Fruit fly (Drosophila melanogaster) whole organism, prepupa: ENCODE measurements around the gene Mcm6.

Source experiments
- Blimp-1 ChIP-seq: fragments of 200-800 bp; sonication (Bioruptor generic); optimal IDR thresholded peaks from 3 replicates; lab custom pipeline; 2017; ENCODE audit warnings: missing biosample characterization, missing genetic modification characterization, mild to moderate bottlenecking, moderate library complexity, missing genetic modification reagents
- CG10669 ChIP-seq: fragments of 200-800 bp; sonication (Bioruptor generic); optimal IDR thresholded peaks from 3 replicates; lab custom pipeline; 2018; ENCODE audit warnings: missing biosample characterization, mild to moderate bottlenecking, missing genetic modification characterization, moderate library complexity
- CG11294 ChIP-seq: fragments of 200-800 bp; sonication (Bioruptor generic); IDR thresholded peaks from 2 replicates; pipeline ENCODE4 v1.3.6; 2022; ENCODE audit warnings: missing biosample characterization, missing genetic modification characterization
- CG11762 ChIP-seq: fragments of 200-800 bp; sonication (Bioruptor generic); optimal IDR thresholded peaks from 3 replicates; lab custom pipeline; 2016; ENCODE audit warnings: missing biosample characterization, missing genetic modification characterization; ENCODE audit not compliant: insufficient read depth
- CG15336 ChIP-seq: fragments of 200-800 bp; sonication (Bioruptor generic); IDR thresholded peaks from 2 replicates; pipeline ENCODE4 v1.3.6; 2022; ENCODE audit warnings: missing biosample characterization, missing genetic modification characterization
- CG1621 ChIP-seq: fragments of 200-800 bp; sonication (Bioruptor generic); optimal IDR thresholded peaks from 3 replicates; lab custom pipeline; 2018; ENCODE audit warnings: missing biosample characterization, mild to moderate bottlenecking, missing genetic modification characterization
- CG16779 ChIP-seq: fragments of 200-800 bp; sonication (Bioruptor generic); optimal IDR thresholded peaks from 3 replicates; lab custom pipeline; 2017; ENCODE audit warnings: missing biosample characterization, mild to moderate bottlenecking, missing genetic modification characterization
- CG3032 ChIP-seq: fragments of 200-800 bp; optimal IDR thresholded peaks from 2 replicates; lab custom pipeline; 2019; ENCODE audit warnings: missing biosample characterization, mild to moderate bottlenecking, missing genetic modification characterization, moderate library complexity
- CG6163 ChIP-seq: fragments of 200-800 bp; sonication (Bioruptor generic); IDR thresholded peaks from 3 replicates; pipeline ENCODE4 v1.3.6; 2022; ENCODE audit warnings: missing biosample characterization, missing genetic modification characterization
- CG6276 ChIP-seq: fragments of 200-800 bp; sonication (Bioruptor generic); optimal IDR thresholded peaks from 2 replicates; lab custom pipeline; 2017; ENCODE audit warnings: missing biosample characterization, mild to moderate bottlenecking, missing genetic modification characterization
- CG6792 ChIP-seq: fragments of 200-800 bp; sonication (Bioruptor generic); optimal IDR thresholded peaks from 3 replicates; lab custom pipeline; 2016; ENCODE audit warnings: missing biosample characterization, missing genetic modification characterization
- CG6854 ChIP-seq: fragments of 200-800 bp; sonication (Bioruptor generic); optimal IDR thresholded peaks from 2 replicates; lab custom pipeline; 2017; ENCODE audit warnings: missing biosample characterization, mild to moderate bottlenecking, missing genetic modification characterization
- CG7368 ChIP-seq: fragments of 200-800 bp; sonication (Bioruptor generic); optimal IDR thresholded peaks from 3 replicates; lab custom pipeline; 2016; ENCODE audit warnings: missing biosample characterization, missing genetic modification characterization
- CG8119 ChIP-seq: fragments of 200-800 bp; sonication (Bioruptor generic); IDR thresholded peaks from 3 replicates; pipeline ENCODE4 v1.3.6; 2022; ENCODE audit warnings: missing biosample characterization, missing genetic modification characterization
- CG8632 ChIP-seq: fragments of 200-800 bp; sonication (Bioruptor generic); optimal IDR thresholded peaks from 3 replicates; lab custom pipeline; 2016; ENCODE audit warnings: missing biosample characterization, missing genetic modification characterization
- CG9139 ChIP-seq: fragments of 200-800 bp; sonication (Bioruptor generic); optimal IDR thresholded peaks from 3 replicates; lab custom pipeline; 2017; ENCODE audit warnings: missing biosample characterization, mild to moderate bottlenecking, missing genetic modification characterization
- Eip75B ChIP-seq: fragments of 200-800 bp; sonication (Bioruptor generic); optimal IDR thresholded peaks from 3 replicates; lab custom pipeline; 2016; ENCODE audit warnings: missing biosample characterization, missing genetic modification characterization
- Eip78C ChIP-seq: fragments of 200-800 bp; sonication (Bioruptor generic); peaks from one replicate; lab custom pipeline; 2016; ENCODE audit warnings: missing biosample characterization, missing genetic modification characterization
- Eip93F ChIP-seq: fragments of 200-800 bp; sonication (Bioruptor generic); optimal IDR thresholded peaks from 2 replicates; lab custom pipeline; 2016; ENCODE audit warnings: missing biosample characterization, mild to moderate bottlenecking, missing genetic modification characterization
- Hr39 ChIP-seq: fragments of 200-800 bp; sonication (Bioruptor generic); optimal IDR thresholded peaks from 2 replicates; lab custom pipeline; 2016; ENCODE audit warnings: missing biosample characterization, missing genetic modification characterization
- Hr4 ChIP-seq: fragments of 200-800 bp; sonication (Bioruptor generic); optimal IDR thresholded peaks from 3 replicates; lab custom pipeline; 2016; ENCODE audit warnings: missing biosample characterization, missing genetic modification characterization
- Lpt ChIP-seq: fragments of 200-800 bp; sonication (Bioruptor generic); optimal IDR thresholded peaks from 3 replicates; lab custom pipeline; 2016; ENCODE audit warnings: missing biosample characterization, missing genetic modification characterization
- Met ChIP-seq: fragments of 200-800 bp; sonication (Bioruptor generic); optimal IDR thresholded peaks from 3 replicates; lab custom pipeline; 2016; ENCODE audit warnings: missing biosample characterization, missing genetic modification characterization
- OdsH ChIP-seq: fragments of 200-800 bp; sonication (Bioruptor generic); optimal IDR thresholded peaks from 3 replicates; lab custom pipeline; 2016; ENCODE audit warnings: missing biosample characterization, missing genetic modification characterization
- Smox ChIP-seq: fragments of 200-800 bp; sonication (Bioruptor generic); optimal IDR thresholded peaks from 3 replicates; lab custom pipeline; 2016; ENCODE audit warnings: missing biosample characterization, missing genetic modification characterization
- Sox102F ChIP-seq: fragments of 200-800 bp; sonication (Bioruptor generic); optimal IDR thresholded peaks from 2 replicates; lab custom pipeline; 2016; ENCODE audit warnings: missing biosample characterization, mild to moderate bottlenecking, missing genetic modification characterization
- Sox14 ChIP-seq: fragments of 200-800 bp; sonication (Bioruptor generic); optimal IDR thresholded peaks from 3 replicates; lab custom pipeline; 2016; ENCODE audit warnings: missing biosample characterization, missing genetic modification characterization
- Sox15 ChIP-seq: fragments of 200-800 bp; sonication (Bioruptor generic); optimal IDR thresholded peaks from 3 replicates; lab custom pipeline; 2016; ENCODE audit warnings: missing biosample characterization, missing genetic modification characterization
- achi ChIP-seq: fragments of 200-800 bp; sonication (Bioruptor generic); optimal IDR thresholded peaks from 3 replicates; lab custom pipeline; 2016; ENCODE audit warnings: missing biosample characterization, missing genetic modification characterization
- acj6 ChIP-seq: fragments of 200-800 bp; sonication (Bioruptor generic); optimal IDR thresholded peaks from 3 replicates; lab custom pipeline; 2016; ENCODE audit warnings: missing biosample characterization, missing genetic modification characterization
- dac ChIP-seq: fragments of 200-800 bp; sonication (Bioruptor generic); optimal IDR thresholded peaks from 2 replicates; lab custom pipeline; 2017; ENCODE audit warnings: missing biosample characterization, mild to moderate bottlenecking, missing genetic modification characterization
- esn ChIP-seq: fragments of 200-800 bp; sonication (Bioruptor generic); optimal IDR thresholded peaks from 2 replicates; lab custom pipeline; 2016; ENCODE audit warnings: missing biosample characterization, mild to moderate bottlenecking, missing genetic modification characterization, moderate library complexity
- fd59A ChIP-seq: fragments of 200-800 bp; sonication (Bioruptor generic); optimal IDR thresholded peaks from 2 replicates; lab custom pipeline; 2017; ENCODE audit warnings: missing biosample characterization, mild to moderate bottlenecking, missing genetic modification characterization, missing genetic modification reagents
- fkh ChIP-seq: fragments of 200-800 bp; sonication (Bioruptor generic); optimal IDR thresholded peaks from 3 replicates; lab custom pipeline; 2017; ENCODE audit warnings: missing biosample characterization, mild to moderate bottlenecking, missing genetic modification characterization, moderate library complexity
- lz ChIP-seq: fragments of 200-800 bp; sonication (Bioruptor generic); optimal IDR thresholded peaks from 3 replicates; lab custom pipeline; 2016; ENCODE audit warnings: missing biosample characterization, missing genetic modification characterization
- net ChIP-seq: fragments of 200-800 bp; sonication (Bioruptor generic); optimal IDR thresholded peaks from 3 replicates; lab custom pipeline; 2016; ENCODE audit warnings: missing biosample characterization, missing genetic modification characterization
- spab ChIP-seq: fragments of 200-800 bp; sonication (Bioruptor generic); optimal IDR thresholded peaks from 2 replicates; lab custom pipeline; 2017; ENCODE audit warnings: missing biosample characterization, mild to moderate bottlenecking, missing genetic modification characterization, missing genetic modification reagents
- ss ChIP-seq, 2 experiments: fragments of 200-800 bp; sonication (Bioruptor generic); optimal IDR thresholded peaks; 2 replicates in 1 of 2; 3 replicates in 1 of 2; lab custom pipeline; 2017 to 2018; ENCODE audit warnings: mild to moderate bottlenecking in 2 of 2, missing biosample characterization in 2 of 2, missing genetic modification characterization in 2 of 2, moderate library complexity in 1 of 2
- svp ChIP-seq: fragments of 200-800 bp; sonication (Bioruptor generic); peaks from one replicate; lab custom pipeline; 2016; ENCODE audit warnings: missing biosample characterization, missing genetic modification characterization
- vri ChIP-seq: fragments of 200-800 bp; sonication (Bioruptor generic); optimal IDR thresholded peaks from 3 replicates; lab custom pipeline; 2016; ENCODE audit warnings: missing biosample characterization, mild to moderate bottlenecking, missing genetic modification characterization

The Mcm6 gene

DNA sequence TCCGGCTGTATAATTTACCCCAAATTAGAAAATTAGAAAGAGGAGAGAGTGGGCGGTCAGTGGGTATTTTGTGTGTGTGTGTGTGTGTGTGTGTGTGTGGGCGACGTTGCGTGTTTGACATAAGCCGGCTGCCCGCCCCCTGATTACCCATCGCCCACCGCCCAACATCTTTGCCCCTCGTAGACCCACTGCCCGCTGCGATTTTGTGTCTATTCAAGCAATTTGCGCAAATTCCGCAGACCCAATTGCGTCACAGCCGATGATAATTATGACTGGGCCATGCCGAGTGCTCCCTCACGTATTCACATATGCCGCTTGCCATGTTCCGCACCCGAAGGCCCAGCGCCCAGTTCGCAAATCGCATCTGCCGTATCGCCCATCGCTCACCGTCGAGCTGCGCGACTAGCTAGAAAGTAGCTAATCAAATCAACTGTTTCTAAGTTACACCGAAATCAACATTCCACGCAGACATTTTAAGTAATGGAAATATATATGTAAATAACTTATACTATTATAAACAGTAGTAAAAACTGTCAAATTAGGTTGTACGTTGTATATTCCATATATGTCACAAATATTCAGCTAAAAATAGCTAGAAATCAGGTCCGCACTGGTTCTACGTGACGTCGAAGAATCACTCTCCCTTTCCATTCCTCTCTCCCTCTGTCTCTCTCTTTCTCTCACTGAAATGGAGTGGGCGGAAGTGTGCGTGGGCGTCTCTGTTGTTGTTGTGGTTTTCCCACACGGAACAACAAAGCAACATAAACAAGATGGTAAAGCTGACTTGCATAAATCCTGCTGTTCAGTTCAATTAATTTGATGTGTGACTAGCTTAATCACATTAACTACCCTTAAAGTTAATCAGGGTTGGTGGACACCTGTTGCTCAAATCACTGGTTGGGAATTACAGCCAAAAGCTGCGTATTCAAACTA is 17.3 kb upstream of the Mcm6 start (continued):
- TF ChIP-seq CG9139 (GFP tag; lab: Kevin White, UChicago) (no peak), Eip93F (GFP tag; lab: Kevin White, UChicago) (peak; percentile 60), svp (GFP tag; lab: Kevin White, UChicago) (peak; percentile 66), CG7368 (GFP tag; lab: Kevin White, UChicago) (no peak), CG3032 (tag; lab: Kevin White, UChicago) (peak; percentile 44), CG11762 (GFP tag; lab: Kevin White, UChicago) (no peak), Blimp-1 (GFP tag; lab: Kevin White, UChicago) (peak; percentile 87), CG6792 (GFP tag; lab: Kevin White, UChicago) (peak; percentile 11), spab (GFP tag; lab: Kevin White, UChicago) (no peak), CG11294 (GFP tag; lab: Robert Waterston, UW) (peak; percentile 14; the same call in 1 of the 2 replicates), net (GFP tag; lab: Kevin White, UChicago) (peak; percentile 23), achi (GFP tag; lab: Kevin White, UChicago) (peak; percentile 13), Sox102F (GFP tag; lab: Kevin White, UChicago) (peak; percentile 48), CG6854 (GFP tag; lab: Kevin White, UChicago) (peak; percentile 46)
- TF ChIP-seq, all 60 proteins: peak for 35

DNA sequence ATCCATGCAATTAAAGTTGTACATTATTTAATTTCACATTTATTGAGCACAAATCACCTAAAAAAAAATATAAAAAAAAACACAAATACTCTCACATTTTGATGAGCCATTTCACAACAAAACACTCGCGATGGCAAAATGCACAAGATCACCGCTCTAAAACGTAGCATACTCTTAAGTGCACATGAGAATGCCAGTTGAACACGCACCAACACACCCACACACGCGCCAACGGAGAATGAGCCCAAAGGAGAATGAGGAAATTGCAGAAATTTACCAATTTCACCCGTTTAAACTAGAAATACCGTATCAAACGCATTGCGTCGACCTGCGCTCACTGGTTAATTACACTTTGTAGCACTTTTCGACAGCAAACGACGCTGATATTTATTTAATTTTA is 14.3 kb upstream of the Mcm6 start:
- peak; percentile 76 for TF ChIP-seq CG1621
- TF ChIP-seq CG15336 (GFP tag; lab: Robert Waterston, UW): 0 out of 2 replicates have a peak, but pooled peaks have one; percentile 20
- no peak for TF ChIP-seq Hr39

DNA sequence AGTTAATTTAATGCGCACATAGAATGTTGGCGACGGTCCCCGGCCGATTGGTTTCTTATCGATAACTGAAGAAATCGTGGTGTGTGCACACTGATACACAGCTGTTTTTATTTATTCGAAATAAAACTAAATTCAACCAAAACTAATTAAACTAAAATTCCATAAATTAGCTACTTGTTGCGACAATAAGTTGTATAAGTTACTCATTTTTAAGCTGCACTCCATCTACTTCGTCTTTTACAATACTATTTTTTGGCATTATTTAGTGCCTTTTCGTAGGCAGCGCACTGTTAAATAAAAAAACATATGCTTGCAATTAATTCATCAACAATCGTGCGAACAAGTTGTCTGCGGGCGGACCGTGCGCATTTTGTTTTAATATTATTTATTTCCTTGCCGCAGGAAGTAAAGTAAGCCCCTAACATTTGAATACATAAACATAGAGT is 12.8 kb upstream of the Mcm6 start, which contains the start of the genes CG3224 and Ctr1A:
Gene CG3224 (minus strand): TSS at position 71 of the 446 bp plus-strand sequence.
Gene Ctr1A (plus strand): TSS at position 256 of the 446 bp plus-strand sequence.
- TF ChIP-seq CG11762 (GFP tag; lab: Kevin White, UChicago) (no peak), CG6276 (GFP tag; lab: Kevin White, UChicago) (no peak), acj6 (GFP tag; lab: Kevin White, UChicago) (no peak), achi (GFP tag; lab: Kevin White, UChicago) (no peak), Eip93F (GFP tag; lab: Kevin White, UChicago) (no peak), Smox (no peak), dac (no peak), CG10669 (peak; percentile 7), Hr4 (no peak), esn (GFP tag; lab: Kevin White, UChicago) (peak; percentile 48), CG16779 (tag; lab: Kevin White, UChicago) (no peak), Sox102F (GFP tag; lab: Kevin White, UChicago) (peak; percentile 20), Eip75B (peak; percentile 3), OdsH (GFP tag; lab: Kevin White, UChicago) (no peak), Met (GFP tag; lab: Kevin White, UChicago) (peak; percentile 12), fd59A (GFP tag; lab: Kevin White, UChicago) (no peak), lz (no peak), Sox14 (GFP tag; lab: Kevin White, UChicago) (no peak), Hr39 (no peak), CG3032 (tag; lab: Kevin White, UChicago) (no peak), CG6854 (GFP tag; lab: Kevin White, UChicago) (peak; percentile 9), CG6163 (GFP tag; lab: Robert Waterston, UW) (no peak), Lpt (no peak), Sox15 (GFP tag; lab: Kevin White, UChicago) (no peak), Eip78C (GFP tag; lab: Kevin White, UChicago) (peak; percentile 53), vri (GFP tag; lab: Kevin White, UChicago) (peak; percentile 1), net (GFP tag; lab: Kevin White, UChicago) (no peak), fkh (GFP tag; lab: Kevin White, UChicago) (peak; percentile 33), CG8632 (GFP tag; lab: Kevin White, UChicago) (no peak), ss (GFP tag; optimal IDR thresholded peaks at IDR 0.05; lab: Kevin White, UChicago) (no peak), CG8119 (GFP tag; lab: Robert Waterston, UW) (no peak; the same call in 2 of the 3 replicates), CG1621 (no peak), spab (GFP tag; lab: Kevin White, UChicago) (no peak), CG7368 (GFP tag; lab: Kevin White, UChicago) (no peak)
